Fruit fly (Drosophila melanogaster) whole organism, embryonic: ENCODE measurements around the gene CG42268.

Experiments
- CG13624 ChIP-seq: fragments of 200-800 bp; sonication (Bioruptor generic); optimal IDR thresholded peaks from 2 replicates; lab custom pipeline; 2016; ENCODE audit warnings: missing biosample characterization, missing genetic modification characterization
- Ravus ChIP-seq: fragments of 200-800 bp; sonication (Bioruptor generic); IDR thresholded peaks from 2 replicates; pipeline ENCODE4 v1.3.6; 2022; ENCODE audit warnings: missing biosample characterization, missing genetic modification characterization
- Xrp1 ChIP-seq: fragments of 200-800 bp; sonication (Bioruptor generic); IDR thresholded peaks from 2 replicates; pipeline ENCODE4 v1.3.6; 2022; ENCODE audit warnings: missing biosample characterization, missing genetic modification characterization
- cato ChIP-seq: fragments of 200-800 bp; sonication (Bioruptor generic); optimal IDR thresholded peaks from 2 replicates; lab custom pipeline; 2016; ENCODE audit warnings: missing biosample characterization, missing genetic modification characterization, borderline replicate concordance
- lilli ChIP-seq: fragments of 200-800 bp; sonication (Bioruptor generic); optimal IDR thresholded peaks from 3 replicates; lab custom pipeline; 2016; ENCODE audit warnings: missing biosample characterization, missing genetic modification characterization

DNA sequence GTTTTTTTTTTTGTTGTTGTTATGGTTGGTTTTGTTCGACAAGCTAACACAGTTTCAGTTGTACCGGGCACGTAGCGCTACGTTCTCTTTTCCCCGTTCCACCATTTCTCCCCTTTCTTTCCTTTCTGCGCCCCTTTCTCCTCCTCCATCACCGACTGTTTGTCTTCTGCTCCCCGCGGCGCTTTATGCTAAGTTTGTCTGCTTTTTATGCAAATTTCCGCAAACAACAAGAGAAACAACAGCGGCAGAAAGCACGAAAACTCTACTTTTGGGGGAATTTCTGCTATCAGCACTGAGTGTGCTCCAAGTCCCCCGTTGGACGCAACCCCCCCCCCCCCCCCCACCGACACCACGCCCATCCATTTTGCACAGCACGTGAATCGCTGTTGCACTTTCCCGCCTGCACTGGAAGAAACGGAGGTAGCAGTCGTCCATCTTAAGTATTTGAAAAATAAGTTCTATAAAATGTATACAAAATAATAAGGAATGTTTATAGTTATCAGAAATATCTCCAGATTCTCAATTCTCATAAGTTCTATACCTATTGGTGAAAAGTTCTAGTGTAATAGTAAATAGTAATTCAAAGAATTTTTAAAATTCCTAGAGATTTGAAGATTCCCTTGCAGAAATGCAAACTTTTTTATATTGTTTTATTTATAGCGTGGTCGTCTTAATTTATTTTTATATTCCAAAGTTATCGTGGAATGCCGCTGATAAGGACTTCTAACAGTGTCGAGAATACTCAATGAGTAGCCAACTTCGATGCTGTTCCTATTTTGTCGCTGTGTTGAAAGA, 4.9 kb upstream of the CG42268 start:
- no peak for TF ChIP-seq CG13624 (GFP tag; lab: Kevin White, UChicago)
- TF ChIP-seq Xrp1 (GFP tag; lab: Robert Waterston, UW), result no peak
- TF ChIP-seq Ravus (GFP tag; lab: Robert Waterston, UW), result no peak
- TF ChIP-seq lilli (GFP tag; lab: Kevin White, UChicago), result no peak
- TF ChIP-seq cato, result no peak
